Fruit fly (Drosophila melanogaster) whole organism, embryonic: Measurements from ENCODE around the gene Vps53.

ENCODE experiments used
- Abd-B ChIP-seq: fragments of 200-800 bp; sonication (Bioruptor generic); optimal IDR thresholded peaks from 2 replicates; lab custom pipeline; 2018; ENCODE audit warnings: missing biosample characterization, mild to moderate bottlenecking, missing genetic modification characterization, moderate library complexity
- Atf6 ChIP-seq: fragments of 200-800 bp; sonication (Bioruptor generic); IDR thresholded peaks from 2 replicates; pipeline ENCODE4 v1.3.6; 2022; ENCODE audit warnings: missing biosample characterization, missing genetic modification characterization
- B-H2 ChIP-seq: fragments of 200-800 bp; sonication (Bioruptor generic); optimal IDR thresholded peaks from 2 replicates; lab custom pipeline; 2018; ENCODE audit warnings: missing biosample characterization, mild to moderate bottlenecking, missing genetic modification characterization
- CG10321 ChIP-seq: fragments of 200-800 bp; sonication (Bioruptor generic); IDR thresholded peaks from 2 replicates; pipeline ENCODE4 v1.3.6; 2022; ENCODE audit warnings: missing biosample characterization, missing genetic modification characterization
- CG11085 ChIP-seq: fragments of 200-800 bp; sonication (Bioruptor generic); IDR thresholded peaks from 2 replicates; pipeline ENCODE4 v1.3.6; 2022; ENCODE audit warnings: missing biosample characterization, missing genetic modification characterization
- CG12071 ChIP-seq: fragments of 200-800 bp; sonication (Bioruptor generic); optimal IDR thresholded peaks from 3 replicates; lab custom pipeline; 2018; ENCODE audit warnings: missing biosample characterization, mild to moderate bottlenecking, missing genetic modification characterization
- CG13894 ChIP-seq: fragments of 200-800 bp; sonication (Bioruptor generic); optimal IDR thresholded peaks from 3 replicates; lab custom pipeline; 2018; ENCODE audit warnings: missing biosample characterization, mild to moderate bottlenecking, missing genetic modification characterization, moderate library complexity
- CG1602 ChIP-seq: fragments of 200-800 bp; sonication (Bioruptor generic); optimal IDR thresholded peaks from 3 replicates; lab custom pipeline; 2016; ENCODE audit warnings: missing biosample characterization, missing genetic modification characterization
- CG17385 ChIP-seq: fragments of 200-800 bp; sonication (Bioruptor generic); optimal IDR thresholded peaks from 3 replicates; lab custom pipeline; 2018; ENCODE audit warnings: missing biosample characterization, mild to moderate bottlenecking, missing genetic modification characterization
- CG1832 ChIP-seq: fragments of 200-800 bp; sonication (Bioruptor generic); optimal IDR thresholded peaks from 2 replicates; lab custom pipeline; 2017; ENCODE audit warnings: missing biosample characterization, mild to moderate bottlenecking, missing genetic modification characterization, inconsistent platforms
- CG2712 ChIP-seq: fragments of 200-800 bp; optimal IDR thresholded peaks from 3 replicates; lab custom pipeline; 2019; ENCODE audit warnings: missing biosample characterization, mild to moderate bottlenecking, missing genetic modification characterization, moderate library complexity
- CG34224 ChIP-seq: fragments of 200-800 bp; sonication (Bioruptor generic); IDR thresholded peaks from 3 replicates; pipeline ENCODE4 v1.3.6; 2022; ENCODE audit warnings: missing biosample characterization, missing genetic modification characterization; ENCODE audit not compliant: partially characterized antibody
- CG34376 ChIP-seq: fragments of 200-800 bp; sonication (Bioruptor generic); optimal IDR thresholded peaks from 2 replicates; lab custom pipeline; 2018; ENCODE audit warnings: missing biosample characterization, mild to moderate bottlenecking, missing genetic modification characterization
- CG4360 ChIP-seq: fragments of 200-800 bp; sonication (Bioruptor generic); IDR thresholded peaks from 2 replicates; pipeline ENCODE4 v1.3.6; 2022; ENCODE audit warnings: missing biosample characterization, missing genetic modification characterization
- CG6683 ChIP-seq: fragments of 200-800 bp; sonication (Bioruptor generic); optimal IDR thresholded peaks from 2 replicates; lab custom pipeline; 2017; ENCODE audit warnings: missing biosample characterization, mild to moderate bottlenecking, missing genetic modification characterization, missing genetic modification reagents
- CG7987 ChIP-seq: fragments of 200-800 bp; sonication (Bioruptor generic); optimal IDR thresholded peaks from 2 replicates; lab custom pipeline; 2018; ENCODE audit warnings: missing biosample characterization, mild to moderate bottlenecking, missing genetic modification characterization, moderate library complexity
- D19A ChIP-seq: fragments of 200-800 bp; optimal IDR thresholded peaks from 3 replicates; lab custom pipeline; 2019; ENCODE audit warnings: missing biosample characterization, mild to moderate bottlenecking, missing genetic modification characterization, moderate library complexity
- Deaf1 ChIP-seq: fragments of 200-800 bp; optimal IDR thresholded peaks from 3 replicates; lab custom pipeline; 2019; ENCODE audit warnings: missing biosample characterization, mild to moderate bottlenecking, missing genetic modification characterization, moderate library complexity
- Drgx ChIP-seq: fragments of 200-800 bp; sonication (Bioruptor generic); IDR thresholded peaks from 2 replicates; pipeline ENCODE4 v1.3.6; 2022; ENCODE audit warnings: missing biosample characterization, missing genetic modification characterization
- Gsc ChIP-seq: fragments of 200-800 bp; sonication (Bioruptor generic); IDR thresholded peaks from 2 replicates; pipeline ENCODE4 v1.3.6; 2022; ENCODE audit warnings: missing biosample characterization, missing genetic modification characterization
- Hey ChIP-seq: fragments of 200-800 bp; sonication (Bioruptor generic); optimal IDR thresholded peaks from 3 replicates; lab custom pipeline; 2018; ENCODE audit warnings: missing biosample characterization, mild to moderate bottlenecking, missing genetic modification characterization
- Med ChIP-seq: fragments of 200-800 bp; sonication (Bioruptor generic); peaks from one replicate; lab custom pipeline; 2016; ENCODE audit warnings: missing biosample characterization, missing genetic modification characterization, mild to moderate bottlenecking, inconsistent platforms, moderate library complexity
- Nf-YB ChIP-seq: fragments of 200-800 bp; sonication (Bioruptor generic); optimal IDR thresholded peaks from 3 replicates; lab custom pipeline; 2019; ENCODE audit warnings: missing biosample characterization, mild to moderate bottlenecking, missing genetic modification characterization, moderate library complexity
- Nf-YC ChIP-seq: fragments of 200-800 bp; optimal IDR thresholded peaks from 3 replicates; lab custom pipeline; 2019; ENCODE audit warnings: missing biosample characterization, mild to moderate bottlenecking, missing genetic modification characterization, moderate library complexity
- abd-A ChIP-seq: fragments of 200-800 bp; sonication (Bioruptor generic); optimal IDR thresholded peaks from 3 replicates; lab custom pipeline; 2019; ENCODE audit warnings: missing biosample characterization, mild to moderate bottlenecking, missing genetic modification characterization, moderate library complexity
- ac ChIP-seq: fragments of 200-800 bp; sonication (Bioruptor generic); optimal IDR thresholded peaks from 3 replicates; lab custom pipeline; 2017; ENCODE audit warnings: missing biosample characterization, mild to moderate bottlenecking, missing genetic modification characterization
- bbx ChIP-seq: fragments of 200-800 bp; sonication (Bioruptor generic); IDR thresholded peaks from 2 replicates; pipeline ENCODE4 v1.3.6; 2022; ENCODE audit warnings: missing biosample characterization, missing genetic modification characterization; ENCODE audit not compliant: partially characterized antibody
- br ChIP-seq: fragments of >200 bp; optimal IDR thresholded peaks from 2 replicates; lab custom pipeline; 2017
- cad ChIP-seq: fragments of >200 bp; optimal IDR thresholded peaks from 2 replicates; lab custom pipeline; 2017; ENCODE audit warnings: missing biosample characterization, missing genetic modification characterization
- cg ChIP-seq: fragments of 200-800 bp; sonication (Bioruptor generic); optimal IDR thresholded peaks from 3 replicates; lab custom pipeline; 2019; ENCODE audit warnings: missing biosample characterization, mild to moderate bottlenecking, missing genetic modification characterization, moderate library complexity
- crol ChIP-seq: fragments of 200-800 bp; sonication (Bioruptor generic); IDR thresholded peaks from 2 replicates; pipeline ENCODE4 v1.3.6; 2022; ENCODE audit warnings: missing biosample characterization, missing genetic modification characterization
- gsb-n ChIP-seq: fragments of 200-800 bp; sonication (Bioruptor generic); optimal IDR thresholded peaks from 3 replicates; lab custom pipeline; 2018; ENCODE audit warnings: missing biosample characterization, mild to moderate bottlenecking, missing genetic modification characterization
- hbn ChIP-seq: fragments of 200-800 bp; sonication (Bioruptor generic); IDR thresholded peaks from 2 replicates; pipeline ENCODE4 v1.3.6; 2022; ENCODE audit warnings: missing biosample characterization, missing genetic modification characterization; ENCODE audit not compliant: partially characterized antibody
- insv ChIP-seq, 2 experiments: fragments of 200-800 bp; sonication (Bioruptor generic); optimal IDR thresholded peaks; 3 replicates each; lab custom pipeline; 2016 to 2018; ENCODE audit warnings: missing biosample characterization in 2 of 2, missing genetic modification characterization in 2 of 2
- luna ChIP-seq: fragments of 200-800 bp; sonication (Bioruptor generic); optimal IDR thresholded peaks from 2 replicates; lab custom pipeline; 2016; ENCODE audit warnings: missing biosample characterization, missing genetic modification characterization
- mirr ChIP-seq: fragments of 200-800 bp; sonication (Bioruptor generic); optimal IDR thresholded peaks from 3 replicates; lab custom pipeline; 2018; ENCODE audit warnings: missing biosample characterization, mild to moderate bottlenecking, missing genetic modification characterization
- nerfin-1 ChIP-seq: fragments of 200-800 bp; sonication (Bioruptor generic); optimal IDR thresholded peaks from 3 replicates; lab custom pipeline; 2019; ENCODE audit warnings: missing biosample characterization, mild to moderate bottlenecking, missing genetic modification characterization, moderate library complexity
- oc ChIP-seq: fragments of 200-800 bp; sonication (Bioruptor generic); optimal IDR thresholded peaks from 2 replicates; lab custom pipeline; 2018; ENCODE audit warnings: missing biosample characterization, mild to moderate bottlenecking, missing genetic modification characterization, moderate library complexity
- onecut ChIP-seq: fragments of 200-800 bp; sonication (Bioruptor generic); IDR thresholded peaks from 2 replicates; pipeline ENCODE4 v1.3.6; 2022; ENCODE audit warnings: missing biosample characterization, missing genetic modification characterization
- row ChIP-seq: fragments of 200-800 bp; sonication (Bioruptor generic); IDR thresholded peaks from 3 replicates; pipeline ENCODE4 v1.3.6; 2022; ENCODE audit warnings: missing biosample characterization, missing genetic modification characterization
- scrt ChIP-seq: fragments of 200-800 bp; sonication (Bioruptor generic); optimal IDR thresholded peaks from 2 replicates; lab custom pipeline; 2018; ENCODE audit warnings: missing biosample characterization, mild to moderate bottlenecking, missing genetic modification characterization, moderate library complexity
- sd ChIP-seq: fragments of 200-800 bp; sonication (Bioruptor generic); optimal IDR thresholded peaks from 3 replicates; lab custom pipeline; 2018; ENCODE audit warnings: missing biosample characterization, mild to moderate bottlenecking, missing genetic modification characterization, moderate library complexity
- seq ChIP-seq: fragments of 200-800 bp; sonication (Bioruptor generic); IDR thresholded peaks from 2 replicates; pipeline ENCODE4 v1.3.6; 2022; ENCODE audit warnings: missing biosample characterization, missing genetic modification characterization
- so ChIP-seq: fragments of 200-800 bp; sonication (Bioruptor generic); IDR thresholded peaks from 3 replicates; pipeline ENCODE4 v1.3.6; 2022; ENCODE audit warnings: missing biosample characterization, missing genetic modification characterization
- unc-4 ChIP-seq: fragments of 200-800 bp; sonication (Bioruptor generic); IDR thresholded peaks from 2 replicates; pipeline ENCODE4 v1.3.6; 2022; ENCODE audit warnings: missing biosample characterization, missing genetic modification characterization; ENCODE audit not compliant: partially characterized antibody
- vnd ChIP-seq: fragments of 200-800 bp; sonication (Bioruptor generic); IDR thresholded peaks from 3 replicates; pipeline ENCODE4 v1.3.6; 2022; ENCODE audit warnings: missing biosample characterization, missing genetic modification characterization; ENCODE audit not compliant: partially characterized antibody
- z ChIP-seq: fragments of 200-800 bp; sonication (Bioruptor generic); IDR thresholded peaks from 3 replicates; pipeline ENCODE4 v1.3.6; 2022; ENCODE audit warnings: missing biosample characterization, missing genetic modification characterization
- zf30C ChIP-seq: fragments of 200-800 bp; sonication (Bioruptor generic); optimal IDR thresholded peaks from 3 replicates; lab custom pipeline; 2018; ENCODE audit warnings: missing biosample characterization, mild to moderate bottlenecking, missing genetic modification characterization

Gene Vps53

dm6 chr2L:4346619-4347310 is 39.1 kb downstream of the Vps53 start (continued):
- TF ChIP-seq bbx (GFP tag; lab: Robert Waterston, UW) (peak; percentile 60), CG11085 (GFP tag; lab: Robert Waterston, UW) (no peak), seq (GFP tag; lab: Robert Waterston, UW) (peak; percentile 72; the same call in 1 of the 2 replicates), Hey (peak; percentile 33), hbn (GFP tag; lab: Robert Waterston, UW) (peak; percentile 28; the same call in 1 of the 2 replicates), so (GFP tag; lab: Robert Waterston, UW) (peak; percentile 30; the same call in 1 of the 3 replicates), crol (GFP tag; lab: Robert Waterston, UW) (peak; percentile 85), CG2712 (tag; lab: Kevin White, UChicago) (no peak), Gsc (no peak), CG34224 (peak; percentile 57; the same call in 1 of the 3 replicates), Drgx (GFP tag; lab: Robert Waterston, UW) (peak; percentile 83), Nf-YC (tag; lab: Kevin White, UChicago) (peak; percentile 62), mirr (GFP tag; lab: Kevin White, UChicago) (peak; percentile 17), zf30C (GFP tag; lab: Kevin White, UChicago) (peak; percentile 26), oc (tag; lab: Kevin White, UChicago) (peak; percentile 65), sd (tag; lab: Kevin White, UChicago) (peak; percentile 90), insv (GFP tag; optimal IDR thresholded peaks at IDR 0.05; lab: Kevin White, UChicago) (no peak), gsb-n (tag; lab: Kevin White, UChicago) (peak; percentile 92), CG10321 (GFP tag; lab: Robert Waterston, UW) (peak; percentile 32; the same call in 1 of the 2 replicates), br (lab: Kevin White, UChicago) (no peak), vnd (GFP tag; lab: Robert Waterston, UW) (0 out of 3 replicates have a peak, but pooled peaks have one; percentile 30), onecut (GFP tag; lab: Robert Waterston, UW) (peak; percentile 88), CG17385 (peak; percentile 95), B-H2 (GFP tag; lab: Kevin White, UChicago) (peak; percentile 40), Atf6 (GFP tag; lab: Robert Waterston, UW) (0 out of 2 replicates have a peak, but pooled peaks have one; percentile 12), Nf-YB (GFP tag; lab: Kevin White, UChicago) (peak; percentile 30), z (GFP tag; lab: Robert Waterston, UW) (peak; percentile 86; the same call in 2 of the 3 replicates), abd-A (tag; lab: Kevin White, UChicago) (peak; percentile 100), row (GFP tag; lab: Robert Waterston, UW) (no peak), ac (GFP tag; lab: Kevin White, UChicago) (peak; percentile 38), cg (GFP tag; lab: Kevin White, UChicago) (peak; percentile 59), D19A (tag; lab: Kevin White, UChicago) (peak; percentile 18), CG4360 (GFP tag; lab: Robert Waterston, UW) (0 out of 2 replicates have a peak, but pooled peaks have one; percentile 6), CG34376 (GFP tag; lab: Kevin White, UChicago) (peak; percentile 16), cad (GFP tag; lab: Kevin White, UChicago) (peak; percentile 86), CG12071 (GFP tag; lab: Kevin White, UChicago) (peak; percentile 7), nerfin-1 (tag; lab: Kevin White, UChicago) (peak; percentile 86), scrt (GFP tag; lab: Kevin White, UChicago) (peak; percentile 24), unc-4 (GFP tag; lab: Robert Waterston, UW) (no peak; the same call in 1 of the 2 replicates), Med (GFP tag; lab: Kevin White, UChicago) (peak; percentile 76), CG1602 (no peak), Abd-B (GFP tag; lab: Kevin White, UChicago) (peak; percentile 18), CG13894 (tag; lab: Kevin White, UChicago) (peak; percentile 65), CG6683 (GFP tag; lab: Kevin White, UChicago) (no peak), CG7987 (peak; percentile 21), luna (GFP tag; lab: Kevin White, UChicago) (no peak), Deaf1 (tag; lab: Kevin White, UChicago) (peak; percentile 58), CG1832 (peak; percentile 80)
